Worm (Caenorhabditis elegans) whole organism, dauer: ENCODE measurements around the gene srh-88.
"Not testable (repeated sequence)": the region's sequence is repeated elsewhere in the genome, so short reads cannot be mapped to it uniquely, and the experiment has no call there.

ENCODE experiments used
- unc-62 ChIP-seq: sonication (generic microtip); optimal IDR thresholded peaks from 2 replicates; lab custom pipeline; 2017; ENCODE audit warnings: missing biosample characterization, missing genetic modification reagents, missing genetic modification characterization

Gene srh-88

ce11 chrV:2964786-2965185 is at the start of gene srh-88:
srh-88 (minus strand) TSS chrV:2964886.
- no peak for TF ChIP-seq unc-62

ce11 chrV:3014185-3014584 is 49.5 kb upstream of the srh-88 start, which contains the start of gene K12D9.1:
K12D9.1 (plus strand) TSS chrV:3014485.
- TF ChIP-seq unc-62 = no peak

- no peak for TF ChIP-seq unc-62
These were observed 46.7 kb upstream of the srh-88 start, which contains the start of gene srw-135 for ce11 chrV:3011394-3011793. srw-135 (minus strand) TSS chrV:3011494.

ce11 chrV:3010468-3010867 is 45.8 kb upstream of the srh-88 start, which contains the start of gene srw-136:
srw-136 (minus strand) TSS chrV:3010568.
- TF ChIP-seq unc-62 = no peak

ce11 chrV:3005964-3006363 is 41.3 kb upstream of the srh-88 start, which contains the start of gene srw-112:
srw-112 (minus strand) TSS chrV:3006064.
- no peak for TF ChIP-seq unc-62

- TF ChIP-seq unc-62 = no peak
These were observed 35.0 kb upstream of the srh-88 start, which contains the start of gene srw-119 for ce11 chrV:2999736-3000135. srw-119 (minus strand) TSS chrV:2999836.

- TF ChIP-seq unc-62 = no peak
These were observed 31.4 kb upstream of the srh-88 start, which contains the start of gene srw-120 for ce11 chrV:2996105-2996504. srw-120 (minus strand) TSS chrV:2996205.

- TF ChIP-seq unc-62 = no peak
These were observed 29.1 kb upstream of the srh-88 start, which contains the start of gene srw-115 for ce11 chrV:2993816-2994215. srw-115 (minus strand) TSS chrV:2993916.

- TF ChIP-seq unc-62 = no peak
These were observed 27.4 kb upstream of the srh-88 start for ce11 chrV:2992060-2992459.

- no peak for TF ChIP-seq unc-62
These were observed 26.8 kb upstream of the srh-88 start, which contains the start of gene srw-121 for ce11 chrV:2991485-2991884. srw-121 (minus strand) TSS chrV:2991585.

- TF ChIP-seq unc-62 = no peak
These were observed 22.7 kb upstream of the srh-88 start, which contains the start of gene srh-85 for ce11 chrV:2987407-2987806. srh-85 (minus strand) TSS chrV:2987507.

- no peak for TF ChIP-seq unc-62
These were observed 20.6 kb upstream of the srh-88 start, which contains the start of gene srw-139 for ce11 chrV:2985309-2985708. srw-139 (minus strand) TSS chrV:2985409.

- no peak for TF ChIP-seq unc-62
These were observed 18.7 kb upstream of the srh-88 start, which contains the start of gene srw-117 for ce11 chrV:2983351-2983750. srw-117 (minus strand) TSS chrV:2983451.

ce11 chrV:2979978-2980377 is 15.3 kb upstream of the srh-88 start, which contains the start of gene srw-118:
srw-118 (minus strand) TSS chrV:2980078.
- no peak for TF ChIP-seq unc-62

ce11 chrV:2976287-2976686 is 11.6 kb upstream of the srh-88 start, which contains the start of gene srw-124:
srw-124 (plus strand) TSS chrV:2976587.
- no peak for TF ChIP-seq unc-62

ce11 chrV:2975285-2975684 is 10.6 kb upstream of the srh-88 start, which contains the start of gene srw-123:
srw-123 (minus strand) TSS chrV:2975385.
- TF ChIP-seq unc-62 = not testable (repeated sequence)

- no peak for TF ChIP-seq unc-62
These were observed 6.8 kb upstream of the srh-88 start, which contains the start of gene srw-129 for ce11 chrV:2971307-2971999. srw-129 (plus strand) TSS chrV:2971949.

- TF ChIP-seq unc-62 = no peak
These were observed 1.7 kb downstream of the srh-88 start, which contains the start of gene srw-138 for ce11 chrV:2962960-2963359. srw-138 (minus strand) TSS chrV:2963060.
